Worm (Caenorhabditis elegans): ENCODE measurements around the gene Y41E3.6.

Gene Y41E3.6

ce11 chrIV:15056081-15056586 lies 49.5 kb downstream of the Y41E3.6 start, which contains the start of gene Y41E3.19:
Gene Y41E3.19 (plus strand): TSS chrIV:15056131.
- TF ChIP-seq unc-62 (GFP tag; optimal IDR thresholded peaks at IDR 0.05): no peak
